Worm (Caenorhabditis elegans): ENCODE data around the gene npl-4.1.
A peak's percentile ranks its signal among the peaks of the same experiment; 100 is the strongest.

The npl-4.1 gene

ce11 chrII:5585788-5586187, 45.4 kb upstream of the npl-4.1 start, which contains the start of gene lys-8 (continued):
- TF ChIP-seq egl-43 (GFP tag; IDR thresholded peaks at IDR 0.05), result no peak
- TF ChIP-seq F49E8.2 (tag; optimal IDR thresholded peaks at IDR 0.05; ENCODE audit: borderline replicate concordance), result no peak
- peak; percentile 76; the same call in 1 of the 2 replicates for TF ChIP-seq tra-1 (GFP tag; IDR thresholded peaks at IDR 0.05)
- no peak for TF ChIP-seq tag-97 (GFP tag; IDR thresholded peaks at IDR 0.05)
- no peak for TF ChIP-seq dmd-9 (GFP tag; IDR thresholded peaks at IDR 0.05)
- no peak for TF ChIP-seq arid-1 (GFP tag; conservative IDR thresholded peaks at IDR 0.05)
- TF ChIP-seq daf-19 (GFP tag; conservative IDR thresholded peaks at IDR 0.05), result no peak
- no peak for TF ChIP-seq lsy-2 (tag; optimal IDR thresholded peaks at IDR 0.05)
- no peak for TF ChIP-seq snpc-1.2 (GFP tag; IDR thresholded peaks at IDR 0.05)
- no peak for TF ChIP-seq hif-1 (tag; optimal IDR thresholded peaks at IDR 0.05)
- TF ChIP-seq hmg-1.1 (GFP tag; IDR thresholded peaks at IDR 0.05), result no peak
- no peak for TF ChIP-seq dmd-8 (GFP tag; IDR thresholded peaks at IDR 0.05)
- no peak for TF ChIP-seq unc-62 (GFP tag; optimal IDR thresholded peaks at IDR 0.05 in 1 of 2)
- no peak for TF ChIP-seq unc-62 (tag; optimal IDR thresholded peaks at IDR 0.05)
- TF ChIP-seq ceh-28 (tag; optimal IDR thresholded peaks at IDR 0.05), result no peak
- no peak for TF ChIP-seq nhr-76 (tag; optimal IDR thresholded peaks at IDR 0.05)
- TF ChIP-seq lir-3 (tag; optimal IDR thresholded peaks at IDR 0.05), result no peak
- TF ChIP-seq mdl-1 (tag; optimal IDR thresholded peaks at IDR 0.05), result peak in 1 of 2 experiments; percentile 17
- no peak for TF ChIP-seq zfp-2 (tag; optimal IDR thresholded peaks at IDR 0.05)
- TF ChIP-seq skn-1 (tag; optimal IDR thresholded peaks at IDR 0.05), result no peak
- TF ChIP-seq fkh-10 (GFP tag; optimal IDR thresholded peaks at IDR 0.05), result no peak

ce11 chrII:5587794-5588193, 43.4 kb upstream of the npl-4.1 start:
- peak in 1 of 2 experiments; percentile 74 for TF ChIP-seq unc-62 (GFP tag; optimal IDR thresholded peaks at IDR 0.05 in 1 of 2)
- TF ChIP-seq unc-62 (tag; optimal IDR thresholded peaks at IDR 0.05), result no peak
- no peak for TF ChIP-seq aly-2 (tag; optimal IDR thresholded peaks at IDR 0.05)
- peak; percentile 91 for TF ChIP-seq aha-1 (tag)
- no peak for TF ChIP-seq T20F7.1 (GFP tag; optimal IDR thresholded peaks at IDR 0.05)

- no peak for TF ChIP-seq lin-39 (tag; optimal IDR thresholded peaks at IDR 0.05)
- TF ChIP-seq nhr-77 (tag; optimal IDR thresholded peaks at IDR 0.05), result no peak
- TF ChIP-seq ZK546.5 (tag; optimal IDR thresholded peaks at IDR 0.05), result no peak
- TF ChIP-seq Y105C5A.15 (GFP tag; IDR thresholded peaks at IDR 0.05), result no peak
- no peak for TF ChIP-seq mes-2 (tag; optimal IDR thresholded peaks at IDR 0.05; ENCODE audit: poor library complexity, severe bottlenecking)
- no peak for TF ChIP-seq ZK337.2 (GFP tag; IDR thresholded peaks at IDR 0.05)
- no peak for TF ChIP-seq unc-130 (GFP tag; optimal IDR thresholded peaks at IDR 0.05)
- TF ChIP-seq ceh-32 (tag; optimal IDR thresholded peaks at IDR 0.05; ENCODE audit: poor library complexity), result no peak
- TF ChIP-seq F10B5.3 (tag; optimal IDR thresholded peaks at IDR 0.05), result no peak
- TF ChIP-seq lin-15B (tag; optimal IDR thresholded peaks at IDR 0.05), result no peak
- no peak for TF ChIP-seq daf-8 (GFP tag; IDR thresholded peaks at IDR 0.05)
- no peak for TF ChIP-seq ceh-44 (GFP tag; IDR thresholded peaks at IDR 0.05)
- TF ChIP-seq mxl-2 (GFP tag; conservative IDR thresholded peaks at IDR 0.05), result no peak
- TF ChIP-seq nhr-41 (GFP tag; IDR thresholded peaks at IDR 0.05), result no peak
- TF ChIP-seq ztf-11 (tag; optimal IDR thresholded peaks at IDR 0.05), result no peak
- TF ChIP-seq dmd-6 (GFP tag; IDR thresholded peaks at IDR 0.05), result no peak
- no peak for TF ChIP-seq fos-1 (tag; optimal IDR thresholded peaks at IDR 0.05)
- no peak for TF ChIP-seq lin-1 (GFP tag; IDR thresholded peaks at IDR 0.05)
- no peak for TF ChIP-seq vab-7 (GFP tag; IDR thresholded peaks at IDR 0.05)
Observed at ce11 chrII:5589690-5590089, 41.5 kb upstream of the npl-4.1 start, which contains the start of gene C17G10.13. Gene C17G10.13, minus strand, starts transcription at chrII:5589790.

All from whole organism, L4 larva.